Worm (Caenorhabditis elegans): ENCODE results near the gene F48E8.2.

The F48E8.2 gene

ce11 chrIII:5449762-5450308 lies 14.3 kb upstream of the F48E8.2 start, which contains the start of gene F48E8.8 (continued):
- no peak for TF ChIP-seq alr-1 (tag; optimal IDR thresholded peaks at IDR 0.05)

DNA sequence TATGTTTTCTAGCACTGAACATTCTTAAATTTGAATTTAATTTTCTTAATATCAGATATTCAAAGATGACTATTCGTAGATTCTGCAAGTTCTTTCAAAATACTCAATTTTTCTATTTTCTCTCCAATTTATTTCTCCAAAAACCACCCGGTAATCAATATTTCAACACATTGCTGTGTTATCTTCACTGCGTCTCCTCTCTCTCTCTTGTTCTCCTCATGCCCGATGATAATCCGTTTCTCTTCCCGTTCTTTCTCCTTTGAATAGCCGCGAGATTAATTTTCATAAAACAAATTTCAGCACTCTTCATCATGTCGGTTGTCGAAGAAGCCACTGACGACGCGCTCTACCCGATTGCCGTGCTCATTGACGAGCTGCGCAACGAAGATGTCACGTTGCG lies 13.7 kb upstream of the F48E8.2 start, which contains the start of gene paa-1:
Gene paa-1, plus strand, starts transcription at position 301 of the 400 bp plus-strand sequence.
- TF ChIP-seq mbf-1 (tag; optimal IDR thresholded peaks at IDR 0.05) (no peak), elt-1 (tag; optimal IDR thresholded peaks at IDR 0.05) (no peak), nhr-23 (tag; optimal IDR thresholded peaks at IDR 0.05) (no peak), nhr-237 (tag; optimal IDR thresholded peaks at IDR 0.05) (no peak), gmeb-1 (tag; optimal IDR thresholded peaks at IDR 0.05) (no peak), mab-5 (tag; optimal IDR thresholded peaks at IDR 0.05) (no peak), dmd-4 (tag; optimal IDR thresholded peaks at IDR 0.05) (no peak), F13H6.1 (tag; optimal IDR thresholded peaks at IDR 0.05) (no peak), sma-3 (GFP tag; optimal IDR thresholded peaks at IDR 0.05) (no peak), ztf-1 (GFP tag; conservative IDR thresholded peaks at IDR 0.05) (no peak), egl-27 (tag; optimal IDR thresholded peaks at IDR 0.05) (no peak), R02D3.7 (tag; optimal IDR thresholded peaks at IDR 0.05) (no peak), blmp-1 (tag; optimal IDR thresholded peaks at IDR 0.05; ENCODE audit: insufficient read depth) (no peak), ama-1 (optimal IDR thresholded peaks at IDR 0.05) (no peak), skn-1 (tag; optimal IDR thresholded peaks at IDR 0.05) (no peak)

DNA sequence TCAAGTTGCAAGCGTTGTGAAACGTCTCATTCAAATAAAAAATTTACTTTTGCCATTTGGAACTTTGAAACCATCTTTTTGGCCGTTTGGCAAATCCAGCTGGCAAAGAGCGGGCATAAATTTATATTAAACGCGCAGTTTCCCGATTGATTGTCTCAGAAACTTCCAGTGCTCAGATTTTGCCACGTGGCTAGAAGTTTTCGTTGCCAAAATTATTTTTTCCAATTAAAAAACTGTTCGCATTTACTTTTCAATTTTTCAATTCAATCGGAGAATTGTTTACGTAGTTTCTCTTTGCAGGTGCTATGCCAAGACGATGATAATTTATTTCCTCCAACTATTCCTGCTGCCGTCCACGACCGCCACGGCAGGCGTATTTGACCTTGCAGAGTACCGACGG lies 10.9 kb upstream of the F48E8.2 start, which contains the start of gene F48E8.4:
Gene F48E8.4, plus strand, starts transcription at position 301 of the 400 bp plus-strand sequence.
- TF ChIP-seq gmeb-1 (tag; optimal IDR thresholded peaks at IDR 0.05): no peak
- TF ChIP-seq nhr-25 (tag; optimal IDR thresholded peaks at IDR 0.05): peak; percentile 54

- TF ChIP-seq ZK546.5 (tag; optimal IDR thresholded peaks at IDR 0.05) (no peak), nhr-237 (tag; optimal IDR thresholded peaks at IDR 0.05) (no peak), lin-13 (GFP tag; optimal IDR thresholded peaks at IDR 0.05) (no peak), nhr-11 (tag; optimal IDR thresholded peaks at IDR 0.05) (no peak), snpc-4 (tag; optimal IDR thresholded peaks at IDR 0.05) (no peak), crh-2 (tag; optimal IDR thresholded peaks at IDR 0.05) (no peak), nhr-25 (tag; optimal IDR thresholded peaks at IDR 0.05) (no peak), ama-1 (optimal IDR thresholded peaks at IDR 0.05) (no peak), sem-4 (tag; optimal IDR thresholded peaks at IDR 0.05) (no peak), C34F6.9 (tag; optimal IDR thresholded peaks at IDR 0.05) (no peak), fos-1 (tag; optimal IDR thresholded peaks at IDR 0.05) (no peak), lsy-2 (tag; optimal IDR thresholded peaks at IDR 0.05) (no peak), unc-62 (GFP tag; optimal IDR thresholded peaks at IDR 0.05) (no peak), sma-3 (GFP tag; optimal IDR thresholded peaks at IDR 0.05) (no peak), lin-11 (tag; optimal IDR thresholded peaks at IDR 0.05) (no peak), elt-3 (tag; optimal IDR thresholded peaks at IDR 0.05) (no peak), Y55F3AM.14 (GFP tag; optimal IDR thresholded peaks at IDR 0.05) (no peak)
Observed at ce11 chrIII:5461079-5461478, 3.1 kb upstream of the F48E8.2 start, which contains the start of gene F48E8.3. TSS of gene F48E8.3 (plus strand) at chrIII:5461379.

ce11 chrIII:5464850-5465249 lies 673 bp downstream of the F48E8.2 start:
- TF ChIP-seq sma-9 (GFP tag; optimal IDR thresholded peaks at IDR 0.05): peak; percentile 65
- no peak for TF ChIP-seq sma-9 (tag; optimal IDR thresholded peaks at IDR 0.05)
- TF ChIP-seq fos-1 (tag; optimal IDR thresholded peaks at IDR 0.05): peak; percentile 29
- TF ChIP-seq nhr-23 (tag; optimal IDR thresholded peaks at IDR 0.05): no peak
- TF ChIP-seq sma-3 (GFP tag; optimal IDR thresholded peaks at IDR 0.05): peak; percentile 46
- peak; percentile 57 for TF ChIP-seq nhr-21 (tag; optimal IDR thresholded peaks at IDR 0.05)
- TF ChIP-seq mab-5 (tag; optimal IDR thresholded peaks at IDR 0.05): no peak

DNA sequence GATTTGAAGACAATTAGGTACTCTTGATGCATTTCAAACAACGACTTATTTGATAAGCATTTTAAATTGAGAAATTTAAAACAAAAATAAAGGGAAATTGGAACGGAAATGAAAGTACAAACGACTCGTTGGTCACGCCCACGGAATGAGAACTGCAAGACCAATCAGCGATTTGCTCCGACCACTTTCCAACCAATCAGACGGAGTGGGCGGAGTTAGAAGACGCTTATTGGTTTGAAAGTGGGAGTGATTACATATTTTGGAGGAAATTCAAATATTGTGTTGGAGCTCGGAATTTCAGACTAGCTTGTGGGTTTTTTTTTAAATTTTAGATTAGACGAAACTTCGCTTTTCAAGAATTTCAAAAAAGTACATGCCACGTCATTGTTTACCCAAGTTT lies 4.9 kb downstream of the F48E8.2 start:
- TF ChIP-seq dmd-4 (tag; optimal IDR thresholded peaks at IDR 0.05) (no peak), peb-1 (tag; optimal IDR thresholded peaks at IDR 0.05) (no peak), nhr-237 (tag; optimal IDR thresholded peaks at IDR 0.05) (no peak), elt-1 (tag; optimal IDR thresholded peaks at IDR 0.05) (no peak), zag-1 (tag; optimal IDR thresholded peaks at IDR 0.05) (no peak), nhr-11 (tag; optimal IDR thresholded peaks at IDR 0.05) (no peak), sem-4 (tag; optimal IDR thresholded peaks at IDR 0.05) (no peak), ztf-1 (GFP tag; conservative IDR thresholded peaks at IDR 0.05) (no peak), fos-1 (tag; optimal IDR thresholded peaks at IDR 0.05) (no peak), nhr-23 (tag; optimal IDR thresholded peaks at IDR 0.05) (no peak), ceh-82 (tag; optimal IDR thresholded peaks at IDR 0.05) (no peak), snpc-4 (tag; optimal IDR thresholded peaks at IDR 0.05) (no peak), sma-3 (GFP tag; optimal IDR thresholded peaks at IDR 0.05) (no peak), unc-55 (GFP tag; optimal IDR thresholded peaks at IDR 0.05) (no peak), sma-9 (GFP tag; optimal IDR thresholded peaks at IDR 0.05) (no peak), sma-9 (tag; optimal IDR thresholded peaks at IDR 0.05) (no peak), blmp-1 (tag; optimal IDR thresholded peaks at IDR 0.05; ENCODE audit: insufficient read depth) (no peak), C34F6.9 (tag; optimal IDR thresholded peaks at IDR 0.05) (no peak), ztf-4 (tag; optimal IDR thresholded peaks at IDR 0.05) (no peak)

Measured in whole organism, L2 larva.